Fruit fly (Drosophila melanogaster) whole organism, embryonic: ENCODE results near the gene CG5928.
A peak's percentile ranks its signal among the peaks of the same experiment; 100 is the strongest.

Experiments used
- Antp ChIP-seq: fragments of 200-800 bp; sonication (Bioruptor generic); optimal IDR thresholded peaks from 3 replicates; lab custom pipeline; 2016; ENCODE audit warnings: missing biosample characterization, missing genetic modification characterization
- Atf6 ChIP-seq: fragments of 200-800 bp; sonication (Bioruptor generic); IDR thresholded peaks from 2 replicates; pipeline ENCODE4 v1.3.6; 2022; ENCODE audit warnings: missing biosample characterization, missing genetic modification characterization
- B-H1 ChIP-seq: fragments of 200-800 bp; sonication (Bioruptor generic); IDR thresholded peaks from 3 replicates; pipeline ENCODE4 v1.3.6; 2022; ENCODE audit warnings: missing biosample characterization, missing genetic modification characterization
- CG10267 ChIP-seq: fragments of 200-800 bp; sonication (Bioruptor generic); optimal IDR thresholded peaks from 2 replicates; lab custom pipeline; 2018; ENCODE audit warnings: missing biosample characterization, mild to moderate bottlenecking, missing genetic modification characterization, moderate library complexity
- CG11456 ChIP-seq: fragments of 200-800 bp; sonication (Bioruptor generic); IDR thresholded peaks from 3 replicates; pipeline ENCODE4 v1.3.6; 2022; ENCODE audit warnings: missing biosample characterization, missing genetic modification characterization
- CG11695 ChIP-seq: fragments of 200-800 bp; sonication (Bioruptor generic); IDR thresholded peaks from 3 replicates; pipeline ENCODE4 v1.3.6; 2022; ENCODE audit warnings: missing biosample characterization, missing genetic modification characterization
- CG12071 ChIP-seq: fragments of 200-800 bp; sonication (Bioruptor generic); optimal IDR thresholded peaks from 3 replicates; lab custom pipeline; 2018; ENCODE audit warnings: missing biosample characterization, mild to moderate bottlenecking, missing genetic modification characterization
- CG13296 ChIP-seq: fragments of 200-800 bp; sonication (Bioruptor generic); optimal IDR thresholded peaks from 3 replicates; lab custom pipeline; 2018; ENCODE audit warnings: missing biosample characterization, mild to moderate bottlenecking, missing genetic modification characterization
- CG13894 ChIP-seq: fragments of 200-800 bp; sonication (Bioruptor generic); optimal IDR thresholded peaks from 3 replicates; lab custom pipeline; 2018; ENCODE audit warnings: missing biosample characterization, mild to moderate bottlenecking, missing genetic modification characterization, moderate library complexity
- CG14860 ChIP-seq: fragments of 200-800 bp; sonication (Bioruptor generic); IDR thresholded peaks from 3 replicates; pipeline ENCODE4 v1.3.6; 2022; ENCODE audit warnings: missing biosample characterization, missing genetic modification characterization; ENCODE audit not compliant: partially characterized antibody
- CG4424 ChIP-seq: fragments of 200-800 bp; sonication (Bioruptor generic); optimal IDR thresholded peaks from 3 replicates; lab custom pipeline; 2016; ENCODE audit warnings: missing biosample characterization, missing genetic modification characterization
- CG4617 ChIP-seq: fragments of 200-800 bp; sonication (Bioruptor generic); optimal IDR thresholded peaks from 3 replicates; lab custom pipeline; 2016; ENCODE audit warnings: missing biosample characterization, missing genetic modification characterization, borderline replicate concordance
- CG5180 ChIP-seq: fragments of 200-800 bp; sonication (Bioruptor generic); optimal IDR thresholded peaks from 3 replicates; lab custom pipeline; 2017; ENCODE audit warnings: missing biosample characterization, missing genetic modification characterization, mild to moderate bottlenecking, moderate library complexity, missing genetic modification reagents
- CG6175 ChIP-seq: fragments of 200-800 bp; sonication (Bioruptor generic); IDR thresholded peaks from 3 replicates; pipeline ENCODE4 v1.3.6; 2022; ENCODE audit warnings: missing biosample characterization, missing genetic modification characterization
- CG6813 ChIP-seq: fragments of 200-800 bp; sonication (Bioruptor generic); optimal IDR thresholded peaks from 2 replicates; lab custom pipeline; 2017; ENCODE audit warnings: missing biosample characterization, missing genetic modification characterization, mild to moderate bottlenecking, moderate library complexity, missing genetic modification reagents
- CG6854 ChIP-seq: fragments of 200-800 bp; sonication (Bioruptor generic); optimal IDR thresholded peaks from 3 replicates; lab custom pipeline; 2017; ENCODE audit warnings: missing biosample characterization, mild to moderate bottlenecking, missing genetic modification characterization
- CG7357 ChIP-seq: fragments of 200-800 bp; sonication (Bioruptor generic); IDR thresholded peaks from 3 replicates; pipeline ENCODE4 v1.3.6; 2022; ENCODE audit warnings: missing biosample characterization, missing genetic modification characterization
- CG7556 ChIP-seq: fragments of 200-800 bp; sonication (Bioruptor generic); optimal IDR thresholded peaks from 2 replicates; lab custom pipeline; 2017; ENCODE audit warnings: missing biosample characterization, mild to moderate bottlenecking, missing genetic modification characterization
- CkIIα-i1 ChIP-seq: fragments of 200-800 bp; sonication (Bioruptor generic); IDR thresholded peaks from 2 replicates; pipeline ENCODE4 v1.3.6; 2022; ENCODE audit warnings: missing biosample characterization, missing genetic modification characterization
- Fer1 ChIP-seq: fragments of 200-800 bp; sonication (Bioruptor generic); optimal IDR thresholded peaks from 2 replicates; lab custom pipeline; 2017; ENCODE audit warnings: missing biosample characterization, mild to moderate bottlenecking, missing genetic modification characterization
- Ptx1 ChIP-seq: fragments of 200-800 bp; sonication (Bioruptor generic); IDR thresholded peaks from 2 replicates; pipeline ENCODE4 v1.3.6; 2022; ENCODE audit warnings: missing biosample characterization, missing genetic modification characterization
- Ssrp ChIP-seq: fragments of 200-800 bp; sonication (Bioruptor generic); optimal IDR thresholded peaks from 2 replicates; lab custom pipeline; 2018; ENCODE audit warnings: missing biosample characterization, mild to moderate bottlenecking, missing genetic modification characterization, moderate library complexity
- Stat92E ChIP-seq, 3 experiments: fragments of >200 bp in 2 of 3; fragments of 200-800 bp in 1 of 3; sonication (Bioruptor generic) in 1 of 3; optimal IDR thresholded peaks; 2 replicates each; lab custom pipeline; 2017 to 2019; ENCODE audit warnings: missing biosample characterization in 3 of 3, missing genetic modification characterization in 3 of 3, mild to moderate bottlenecking in 1 of 3, moderate library complexity in 1 of 3
- Vsx1 ChIP-seq: fragments of 200-800 bp; sonication (Bioruptor generic); optimal IDR thresholded peaks from 2 replicates; lab custom pipeline; 2017; ENCODE audit warnings: missing biosample characterization, mild to moderate bottlenecking, missing genetic modification characterization, missing genetic modification reagents
- cg ChIP-seq: fragments of 200-800 bp; sonication (Bioruptor generic); optimal IDR thresholded peaks from 3 replicates; lab custom pipeline; 2019; ENCODE audit warnings: missing biosample characterization, mild to moderate bottlenecking, missing genetic modification characterization, moderate library complexity
- chn ChIP-seq: fragments of 200-800 bp; sonication (Bioruptor generic); optimal IDR thresholded peaks from 2 replicates; lab custom pipeline; 2016; ENCODE audit warnings: missing biosample characterization, missing genetic modification characterization
- dimm ChIP-seq: fragments of 200-800 bp; sonication (Bioruptor generic); IDR thresholded peaks from 2 replicates; pipeline ENCODE4 v1.3.6; 2022; ENCODE audit warnings: missing biosample characterization, missing genetic modification characterization
- dysf ChIP-seq: fragments of 200-800 bp; sonication (Bioruptor generic); IDR thresholded peaks from 3 replicates; pipeline ENCODE4 v1.3.6; 2022; ENCODE audit warnings: missing biosample characterization, missing genetic modification characterization
- gcm2 ChIP-seq: fragments of 200-800 bp; sonication (Bioruptor generic); optimal IDR thresholded peaks from 2 replicates; lab custom pipeline; 2016; ENCODE audit warnings: missing biosample characterization, missing genetic modification characterization
- hkb ChIP-seq, 2 experiments: fragments of 200-800 bp in 1 of 2; fragments of >200 bp in 1 of 2; sonication (Bioruptor generic) in 1 of 2; IDR thresholded peaks in 1 of 2; optimal IDR thresholded peaks in 1 of 2; 2 replicates each; pipeline versions ENCODE4 v1.3.6 to Lab custom; 2017 to 2022; ENCODE audit warnings: missing biosample characterization in 1 of 2, missing genetic modification characterization in 1 of 2
- kni ChIP-seq: fragments of 200-800 bp; sonication (Bioruptor generic); optimal IDR thresholded peaks from 3 replicates; lab custom pipeline; 2017; ENCODE audit warnings: mild to moderate bottlenecking, missing biosample characterization, missing genetic modification reagents, missing genetic modification characterization
- onecut ChIP-seq: fragments of 200-800 bp; sonication (Bioruptor generic); IDR thresholded peaks from 2 replicates; pipeline ENCODE4 v1.3.6; 2022; ENCODE audit warnings: missing biosample characterization, missing genetic modification characterization
- pb ChIP-seq: fragments of 200-800 bp; sonication (Bioruptor generic); optimal IDR thresholded peaks from 3 replicates; lab custom pipeline; 2016; ENCODE audit warnings: missing biosample characterization, missing genetic modification characterization
- pfk ChIP-seq: fragments of 200-800 bp; sonication (Bioruptor generic); optimal IDR thresholded peaks from 2 replicates; lab custom pipeline; 2018; ENCODE audit warnings: missing biosample characterization, mild to moderate bottlenecking, missing genetic modification characterization, moderate library complexity
- pita ChIP-seq: fragments of 200-800 bp; sonication (Bioruptor generic); optimal IDR thresholded peaks from 2 replicates; lab custom pipeline; 2017; ENCODE audit warnings: missing biosample characterization, mild to moderate bottlenecking, missing genetic modification characterization
- repo ChIP-seq: fragments of 200-800 bp; sonication (Bioruptor generic); optimal IDR thresholded peaks from 2 replicates; lab custom pipeline; 2016; ENCODE audit warnings: missing biosample characterization, missing genetic modification characterization
- row ChIP-seq: fragments of 200-800 bp; sonication (Bioruptor generic); IDR thresholded peaks from 3 replicates; pipeline ENCODE4 v1.3.6; 2022; ENCODE audit warnings: missing biosample characterization, missing genetic modification characterization
- salm ChIP-seq: fragments of 200-800 bp; sonication (Bioruptor generic); optimal IDR thresholded peaks from 2 replicates; lab custom pipeline; 2018; ENCODE audit warnings: missing biosample characterization, mild to moderate bottlenecking, missing genetic modification characterization
- sens-2 ChIP-seq: fragments of 200-800 bp; sonication (Bioruptor generic); IDR thresholded peaks from 2 replicates; pipeline ENCODE4 v1.3.6; 2022; ENCODE audit warnings: missing biosample characterization, missing genetic modification characterization
- trem ChIP-seq: fragments of 200-800 bp; optimal IDR thresholded peaks from 3 replicates; lab custom pipeline; 2019; ENCODE audit warnings: missing biosample characterization, mild to moderate bottlenecking, missing genetic modification characterization, moderate library complexity

Gene CG5928

DNA sequence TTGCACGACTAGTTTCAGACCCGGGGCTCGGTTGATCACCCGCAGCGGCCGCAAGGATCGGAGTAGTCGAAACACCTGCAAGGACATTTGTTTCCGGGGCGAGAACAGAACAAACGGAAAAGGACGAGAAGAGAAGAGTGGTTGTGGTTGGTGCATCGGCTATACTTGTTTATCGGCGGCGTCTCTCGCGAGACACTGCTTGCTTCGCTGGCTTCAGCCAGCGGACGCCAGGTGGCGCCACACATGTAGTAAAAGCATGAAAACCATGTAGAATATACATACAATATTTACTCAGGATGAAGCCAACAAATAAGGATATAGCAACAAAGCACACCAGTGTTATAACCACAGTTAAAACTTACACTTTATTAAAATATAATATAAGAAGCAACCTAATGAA lies 42.1 kb downstream of the CG5928 start (continued):
- no peak for TF ChIP-seq Fer1 (GFP tag; lab: Kevin White, UChicago)
- no peak for TF ChIP-seq sens-2 (GFP tag; lab: Robert Waterston, UW)
- TF ChIP-seq CG11456 (GFP tag; lab: Robert Waterston, UW), result peak; percentile 89
- TF ChIP-seq Antp (GFP tag; lab: Kevin White, UChicago), result peak; percentile 45
- TF ChIP-seq pb, result peak; percentile 6
- no peak for TF ChIP-seq row (GFP tag; lab: Robert Waterston, UW)
- no peak for TF ChIP-seq trem
- peak; percentile 64 for TF ChIP-seq pita (GFP tag; lab: Kevin White, UChicago)
- TF ChIP-seq onecut (GFP tag; lab: Robert Waterston, UW), result peak; percentile 66
- no peak for TF ChIP-seq CkIIα-i1 (GFP tag; lab: Robert Waterston, UW)
- TF ChIP-seq CG6175 (GFP tag; lab: Robert Waterston, UW), result peak; percentile 79; the same call in 2 of the 3 replicates
- no peak for TF ChIP-seq CG12071 (GFP tag; lab: Kevin White, UChicago)
- TF ChIP-seq B-H1 (GFP tag; lab: Robert Waterston, UW), result no peak
- no peak for TF ChIP-seq CG13296 (GFP tag; lab: Kevin White, UChicago)
- TF ChIP-seq chn (GFP tag; lab: Kevin White, UChicago), result peak; percentile 6
- TF ChIP-seq dysf (GFP tag; lab: Robert Waterston, UW), result peak; percentile 65
- peak; percentile 37 for TF ChIP-seq CG6813
- peak; percentile 16 for TF ChIP-seq Ssrp (tag; lab: Kevin White, UChicago)
- TF ChIP-seq salm, result no peak
- TF ChIP-seq CG10267 (tag; lab: Kevin White, UChicago), result no peak
- no peak for TF ChIP-seq CG13894 (tag; lab: Kevin White, UChicago)
- TF ChIP-seq CG6854 (GFP tag; lab: Kevin White, UChicago), result no peak
- TF ChIP-seq dimm, result no peak
- TF ChIP-seq kni (GFP tag; lab: Kevin White, UChicago), result no peak
- no peak for TF ChIP-seq CG4617 (GFP tag; lab: Kevin White, UChicago)
- peak; percentile 50 for TF ChIP-seq CG4424
- TF ChIP-seq CG7556 (GFP tag; lab: Kevin White, UChicago), result no peak
- TF ChIP-seq hkb (optimal IDR thresholded peaks at IDR 0.05; lab: Kevin White, UChicago), result no peak
- TF ChIP-seq hkb (GFP tag; IDR thresholded peaks at IDR 0.05; lab: Robert Waterston, UW), result no peak
- no peak for TF ChIP-seq CG11695
- no peak for TF ChIP-seq gcm2 (GFP tag; lab: Kevin White, UChicago)
- peak; percentile 48 for TF ChIP-seq Ptx1 (GFP tag; lab: Robert Waterston, UW)
- no peak for TF ChIP-seq CG7357 (GFP tag; lab: Robert Waterston, UW)
- no peak for TF ChIP-seq cg (GFP tag; lab: Kevin White, UChicago)
- TF ChIP-seq Atf6, result no peak
- TF ChIP-seq pfk (GFP tag; lab: Kevin White, UChicago), result no peak
- TF ChIP-seq CG14860 (GFP tag; lab: Robert Waterston, UW), result no peak
- TF ChIP-seq Vsx1 (GFP tag; lab: Kevin White, UChicago), result no peak
- no peak for TF ChIP-seq Stat92E (GFP tag; optimal IDR thresholded peaks at IDR 0.05; lab: Kevin White, UChicago)
- TF ChIP-seq repo (GFP tag; lab: Kevin White, UChicago), result peak; percentile 25
- no peak for TF ChIP-seq CG5180 (GFP tag; lab: Kevin White, UChicago)
